Worm (Caenorhabditis elegans) whole organism, L4 larva: ENCODE results near the gene smc-5.

Source experiments
- R02D3.7 ChIP-seq: fragments of 150-350 bp; sonication (generic microtip); optimal IDR thresholded peaks from 3 replicates; lab custom pipeline; 2014; ENCODE audit warnings: missing biosample characterization, missing genetic modification characterization
- ama-1 ChIP-seq: fragments of 150-350 bp; optimal IDR thresholded peaks from 2 replicates; lab custom pipeline; 2014; ENCODE audit warnings: inconsistent platforms, mixed read lengths
- lim-7 ChIP-seq: fragments of 200-800 bp; sonication (Bioruptor generic); IDR thresholded peaks from 2 replicates; pipeline ENCODE4 v1.3.6; 2022; ENCODE audit warnings: missing genetic modification characterization, missing compliant biosample characterization

- no peak for TF ChIP-seq lim-7 (GFP tag; lab: Robert Waterston, UW)
- no peak for TF ChIP-seq R02D3.7 (tag; lab: Kevin White, UChicago)
- no peak for TF ChIP-seq ama-1 (lab: Kevin White, UChicago)
Measured at ce11 chrII:5018578-5018977, 43.3 kb upstream of the smc-5 start.
